Fruit fly (Drosophila melanogaster): ENCODE measurements around the gene CG1578.

dm6 chrX:11852310-11852709 lies 36.0 kb upstream of the CG1578 start, which contains the start of gene p24-1:
- TF ChIP-seq CG17806 (tag; optimal IDR thresholded peaks at IDR 0.05) (no peak), fd96Ca (GFP tag; IDR thresholded peaks at IDR 0.05) (peak; percentile 18; the same call in 1 of the 3 replicates), EcR (GFP tag; optimal IDR thresholded peaks at IDR 0.05) (no peak), CG13204 (GFP tag; optimal IDR thresholded peaks at IDR 0.05) (no peak), CG14655 (GFP tag; optimal IDR thresholded peaks at IDR 0.05) (no peak), CG8159 (tag; optimal IDR thresholded peaks at IDR 0.05) (no peak), CG34367 (tag; optimal IDR thresholded peaks at IDR 0.05) (no peak), CG8301 (tag; optimal IDR thresholded peaks at IDR 0.05) (no peak), rn (GFP tag; IDR thresholded peaks at IDR 0.05) (no peak)

Measured in whole organism, pupa.